Fruit fly (Drosophila melanogaster) whole organism, embryonic: ENCODE data around the gene sick.
A peak's percentile ranks its signal among the peaks of the same experiment; 100 is the strongest.

Experiments used
- ATbp ChIP-seq: fragments of 200-800 bp; sonication (Bioruptor generic); optimal IDR thresholded peaks from 2 replicates; lab custom pipeline; 2017; ENCODE audit warnings: missing biosample characterization, mild to moderate bottlenecking, missing genetic modification characterization, missing genetic modification reagents
- Aef1 ChIP-seq: fragments of 200-800 bp; sonication (Bioruptor generic); IDR thresholded peaks from 3 replicates; pipeline ENCODE4 v1.3.6; 2022; ENCODE audit warnings: missing biosample characterization, missing genetic modification characterization
- Antp ChIP-seq: fragments of 200-800 bp; sonication (Bioruptor generic); optimal IDR thresholded peaks from 3 replicates; lab custom pipeline; 2016; ENCODE audit warnings: missing biosample characterization, missing genetic modification characterization
- Asciz ChIP-seq: fragments of 200-800 bp; sonication (Bioruptor generic); optimal IDR thresholded peaks from 2 replicates; lab custom pipeline; 2017; ENCODE audit warnings: missing biosample characterization, mild to moderate bottlenecking, missing genetic modification characterization, missing genetic modification reagents
- Atf-2 ChIP-seq: fragments of 200-800 bp; sonication (Bioruptor generic); optimal IDR thresholded peaks from 2 replicates; lab custom pipeline; 2016; ENCODE audit warnings: missing biosample characterization, missing genetic modification characterization
- Bgb ChIP-seq: fragments of 200-800 bp; sonication (Bioruptor generic); IDR thresholded peaks from 2 replicates; pipeline ENCODE4 v1.3.6; 2022; ENCODE audit warnings: missing biosample characterization, missing genetic modification characterization; ENCODE audit not compliant: partially characterized antibody
- CG10979 ChIP-seq: fragments of 200-800 bp; sonication (Bioruptor generic); optimal IDR thresholded peaks from 2 replicates; lab custom pipeline; 2018; ENCODE audit warnings: missing biosample characterization, mild to moderate bottlenecking, missing genetic modification characterization, moderate library complexity
- CG11085 ChIP-seq: fragments of 200-800 bp; sonication (Bioruptor generic); IDR thresholded peaks from 2 replicates; pipeline ENCODE4 v1.3.6; 2022; ENCODE audit warnings: missing biosample characterization, missing genetic modification characterization
- CG11695 ChIP-seq: fragments of 200-800 bp; sonication (Bioruptor generic); IDR thresholded peaks from 3 replicates; pipeline ENCODE4 v1.3.6; 2022; ENCODE audit warnings: missing biosample characterization, missing genetic modification characterization
- CG1233 ChIP-seq: fragments of 200-800 bp; sonication (Bioruptor generic); optimal IDR thresholded peaks from 4 replicates; lab custom pipeline; 2018; ENCODE audit warnings: missing biosample characterization, mild to moderate bottlenecking, missing genetic modification characterization
- CG12391 ChIP-seq: fragments of 200-800 bp; sonication (Bioruptor generic); optimal IDR thresholded peaks from 3 replicates; lab custom pipeline; 2018; ENCODE audit warnings: missing biosample characterization, mild to moderate bottlenecking, missing genetic modification characterization, moderate library complexity
- CG13123 ChIP-seq: fragments of 200-800 bp; sonication (Bioruptor generic); optimal IDR thresholded peaks from 2 replicates; lab custom pipeline; 2016; ENCODE audit warnings: missing biosample characterization, missing genetic modification characterization
- CG17802 ChIP-seq: fragments of 200-800 bp; sonication (Bioruptor generic); optimal IDR thresholded peaks from 2 replicates; lab custom pipeline; 2018; ENCODE audit warnings: missing biosample characterization, mild to moderate bottlenecking, missing genetic modification characterization, moderate library complexity
- CG2199 ChIP-seq: fragments of 200-800 bp; sonication (Bioruptor generic); IDR thresholded peaks from 3 replicates; pipeline ENCODE4 v1.3.6; 2022; ENCODE audit warnings: missing biosample characterization, missing genetic modification characterization
- CG3281 ChIP-seq: fragments of 200-800 bp; sonication (Bioruptor generic); optimal IDR thresholded peaks from 3 replicates; lab custom pipeline; 2017; ENCODE audit warnings: missing biosample characterization, mild to moderate bottlenecking, missing genetic modification characterization
- CG3847 ChIP-seq: fragments of 200-800 bp; sonication (Bioruptor generic); IDR thresholded peaks from 2 replicates; pipeline ENCODE4 v1.3.6; 2022; ENCODE audit warnings: missing biosample characterization, missing genetic modification characterization
- CG42726 ChIP-seq: fragments of 200-800 bp; sonication (Bioruptor generic); IDR thresholded peaks from 2 replicates; pipeline ENCODE4 v1.3.6; 2022; ENCODE audit warnings: missing biosample characterization, missing genetic modification characterization; ENCODE audit not compliant: partially characterized antibody
- CG4328 ChIP-seq: fragments of 200-800 bp; sonication (Bioruptor generic); optimal IDR thresholded peaks from 3 replicates; lab custom pipeline; 2017; ENCODE audit warnings: missing biosample characterization, missing genetic modification reagents, missing genetic modification characterization
- CG4707 ChIP-seq: fragments of 200-800 bp; sonication (Bioruptor generic); optimal IDR thresholded peaks from 2 replicates; lab custom pipeline; 2018; ENCODE audit warnings: missing biosample characterization, mild to moderate bottlenecking, missing genetic modification characterization, moderate library complexity
- CG5245 ChIP-seq: fragments of 200-800 bp; sonication (Bioruptor generic); optimal IDR thresholded peaks from 3 replicates; lab custom pipeline; 2016; ENCODE audit warnings: missing biosample characterization, missing genetic modification characterization
- CG6254 ChIP-seq: fragments of 200-800 bp; sonication (Bioruptor generic); optimal IDR thresholded peaks from 3 replicates; lab custom pipeline; 2017; ENCODE audit warnings: mild to moderate bottlenecking, missing biosample characterization, missing genetic modification reagents, missing genetic modification characterization
- CG6854 ChIP-seq: fragments of 200-800 bp; sonication (Bioruptor generic); optimal IDR thresholded peaks from 3 replicates; lab custom pipeline; 2017; ENCODE audit warnings: missing biosample characterization, mild to moderate bottlenecking, missing genetic modification characterization
- CG7271 ChIP-seq: fragments of 200-800 bp; sonication (Bioruptor generic); optimal IDR thresholded peaks from 2 replicates; lab custom pipeline; 2018; ENCODE audit warnings: missing biosample characterization, mild to moderate bottlenecking, missing genetic modification characterization, moderate library complexity
- CG8290 ChIP-seq, 3 experiments: fragments of 200-800 bp; sonication (Bioruptor generic); optimal IDR thresholded peaks; 2 replicates each; lab custom pipeline; 2016 to 2019; ENCODE audit warnings: missing biosample characterization in 3 of 3, missing genetic modification characterization in 3 of 3, mild to moderate bottlenecking in 2 of 3, moderate library complexity in 1 of 3
- CrebB ChIP-seq: fragments of 200-800 bp; sonication (Bioruptor generic); optimal IDR thresholded peaks from 3 replicates; lab custom pipeline; 2018; ENCODE audit warnings: missing biosample characterization, mild to moderate bottlenecking, missing genetic modification characterization
- Doc3 ChIP-seq: fragments of 200-800 bp; sonication (Bioruptor generic); IDR thresholded peaks from 3 replicates; pipeline ENCODE4 v1.3.6; 2022; ENCODE audit warnings: missing biosample characterization, missing genetic modification characterization; ENCODE audit not compliant: partially characterized antibody
- Fer1 ChIP-seq: fragments of 200-800 bp; sonication (Bioruptor generic); optimal IDR thresholded peaks from 2 replicates; lab custom pipeline; 2017; ENCODE audit warnings: missing biosample characterization, mild to moderate bottlenecking, missing genetic modification characterization
- HmgZ ChIP-seq: fragments of 200-800 bp; sonication (Bioruptor generic); optimal IDR thresholded peaks from 2 replicates; lab custom pipeline; 2018; ENCODE audit warnings: missing biosample characterization, mild to moderate bottlenecking, missing genetic modification characterization
- MTF-1 ChIP-seq: fragments of 200-800 bp; sonication (Bioruptor generic); optimal IDR thresholded peaks from 2 replicates; lab custom pipeline; 2018; ENCODE audit warnings: missing biosample characterization, mild to moderate bottlenecking, missing genetic modification characterization, borderline replicate concordance
- Oli ChIP-seq: fragments of 200-800 bp; sonication (Bioruptor generic); optimal IDR thresholded peaks from 2 replicates; lab custom pipeline; 2018; ENCODE audit warnings: missing biosample characterization, mild to moderate bottlenecking, missing genetic modification characterization, moderate library complexity
- Opbp ChIP-seq: fragments of 200-800 bp; sonication (Bioruptor generic); IDR thresholded peaks from 3 replicates; pipeline ENCODE4 v1.3.6; 2022; ENCODE audit warnings: missing biosample characterization, missing genetic modification characterization; ENCODE audit not compliant: partially characterized antibody
- Optix ChIP-seq: fragments of 200-800 bp; sonication (Bioruptor generic); IDR thresholded peaks from 3 replicates; pipeline ENCODE4 v1.3.6; 2022; ENCODE audit warnings: missing biosample characterization, missing genetic modification characterization
- Ptx1 ChIP-seq: fragments of 200-800 bp; sonication (Bioruptor generic); IDR thresholded peaks from 2 replicates; pipeline ENCODE4 v1.3.6; 2022; ENCODE audit warnings: missing biosample characterization, missing genetic modification characterization
- ap ChIP-seq: fragments of 200-800 bp; sonication (Bioruptor generic); IDR thresholded peaks from 2 replicates; pipeline ENCODE4 v1.3.6; 2022; ENCODE audit warnings: missing biosample characterization, missing genetic modification characterization
- bowl ChIP-seq: fragments of 200-800 bp; sonication (Bioruptor generic); IDR thresholded peaks from 2 replicates; pipeline ENCODE4 v1.3.6; 2022; ENCODE audit warnings: missing biosample characterization, missing genetic modification characterization
- chinmo ChIP-seq: fragments of 200-800 bp; sonication (Bioruptor generic); IDR thresholded peaks from 4 replicates; pipeline ENCODE4 v1.3.6; 2022; ENCODE audit warnings: missing biosample characterization, missing genetic modification characterization; ENCODE audit not compliant: partially characterized antibody
- danr ChIP-seq: fragments of 200-800 bp; sonication (Bioruptor generic); IDR thresholded peaks from 2 replicates; pipeline ENCODE4 v1.3.6; 2022; ENCODE audit warnings: missing biosample characterization, missing genetic modification characterization
- dati ChIP-seq: fragments of 200-800 bp; sonication (Bioruptor generic); IDR thresholded peaks from 2 replicates; pipeline ENCODE4 v1.3.6; 2022; ENCODE audit warnings: missing biosample characterization, missing genetic modification characterization
- gfzf ChIP-seq: fragments of 200-800 bp; sonication (Bioruptor generic); optimal IDR thresholded peaks from 2 replicates; lab custom pipeline; 2016; ENCODE audit warnings: missing biosample characterization, mild to moderate bottlenecking, missing genetic modification characterization, moderate library complexity
- hbn ChIP-seq: fragments of 200-800 bp; sonication (Bioruptor generic); IDR thresholded peaks from 2 replicates; pipeline ENCODE4 v1.3.6; 2022; ENCODE audit warnings: missing biosample characterization, missing genetic modification characterization; ENCODE audit not compliant: partially characterized antibody
- ind ChIP-seq: fragments of 200-800 bp; sonication (Bioruptor generic); optimal IDR thresholded peaks from 3 replicates; lab custom pipeline; 2016; ENCODE audit warnings: missing biosample characterization, missing genetic modification characterization
- jigr1 ChIP-seq: fragments of 200-800 bp; sonication (Bioruptor generic); IDR thresholded peaks from 3 replicates; pipeline ENCODE4 v1.3.6; 2022; ENCODE audit warnings: missing biosample characterization, missing genetic modification characterization
- luna ChIP-seq: fragments of 200-800 bp; sonication (Bioruptor generic); optimal IDR thresholded peaks from 2 replicates; lab custom pipeline; 2016; ENCODE audit warnings: missing biosample characterization, missing genetic modification characterization
- onecut ChIP-seq: fragments of 200-800 bp; sonication (Bioruptor generic); IDR thresholded peaks from 2 replicates; pipeline ENCODE4 v1.3.6; 2022; ENCODE audit warnings: missing biosample characterization, missing genetic modification characterization
- slbo ChIP-seq: fragments of 200-800 bp; sonication (Bioruptor generic); IDR thresholded peaks from 2 replicates; pipeline ENCODE4 v1.3.6; 2022; ENCODE audit warnings: missing biosample characterization, missing genetic modification characterization
- sug ChIP-seq: fragments of 200-800 bp; optimal IDR thresholded peaks from 2 replicates; lab custom pipeline; 2019; ENCODE audit warnings: missing biosample characterization, mild to moderate bottlenecking, missing genetic modification characterization, moderate library complexity
- tap ChIP-seq: fragments of 200-800 bp; optimal IDR thresholded peaks from 3 replicates; lab custom pipeline; 2019; ENCODE audit warnings: missing biosample characterization, mild to moderate bottlenecking, missing genetic modification characterization, moderate library complexity
- twi ChIP-seq: fragments of 200-800 bp; optimal IDR thresholded peaks from 2 replicates; lab custom pipeline; 2019; ENCODE audit warnings: missing biosample characterization, mild to moderate bottlenecking, missing genetic modification characterization, moderate library complexity
- vfl ChIP-seq: fragments of 200-800 bp; sonication (Bioruptor generic); optimal IDR thresholded peaks from 2 replicates; lab custom pipeline; 2016; ENCODE audit warnings: missing biosample characterization, missing genetic modification characterization
- wek ChIP-seq: fragments of 200-800 bp; sonication (Bioruptor generic); optimal IDR thresholded peaks from 3 replicates; lab custom pipeline; 2018; ENCODE audit warnings: missing biosample characterization, mild to moderate bottlenecking, missing genetic modification characterization, moderate library complexity

The sick gene

DNA sequence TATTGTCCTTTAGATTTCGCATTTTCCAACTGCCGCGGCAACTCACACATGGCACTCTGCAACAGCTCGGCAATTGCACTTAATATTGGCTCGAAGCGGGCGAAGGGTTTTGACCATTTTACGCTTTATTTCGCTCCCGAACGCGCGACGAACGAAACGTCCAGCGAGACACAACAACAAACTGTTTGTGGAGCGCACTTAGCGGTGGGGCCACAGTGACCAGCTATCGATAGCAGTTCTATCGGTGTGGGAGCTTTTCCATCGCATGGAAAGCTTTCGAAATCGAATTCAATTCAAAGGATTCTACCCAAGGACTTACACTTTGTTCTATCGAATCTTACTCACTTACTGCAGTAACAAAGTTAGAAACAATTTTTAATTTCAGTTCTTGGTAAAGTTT, 39.4 kb upstream of the sick start, which contains the start of gene CG10631 (continued):
- TF ChIP-seq Opbp (GFP tag; lab: Robert Waterston, UW): peak; percentile 79
- TF ChIP-seq CG42726 (GFP tag; lab: Robert Waterston, UW): peak; percentile 52; the same call in 1 of the 2 replicates
- peak; percentile 53 for TF ChIP-seq Aef1 (GFP tag; lab: Robert Waterston, UW)
- no peak for TF ChIP-seq CG13123
- no peak for TF ChIP-seq gfzf (GFP tag; lab: Kevin White, UChicago)
- TF ChIP-seq Atf-2: no peak
- TF ChIP-seq luna (GFP tag; lab: Kevin White, UChicago): no peak
- TF ChIP-seq CG4328: no peak
- TF ChIP-seq CG5245 (GFP tag; lab: Kevin White, UChicago): no peak
- peak; percentile 11 for TF ChIP-seq CG3281 (GFP tag; lab: Kevin White, UChicago)
- TF ChIP-seq CG11695: no peak
- no peak for TF ChIP-seq CG6854 (GFP tag; lab: Kevin White, UChicago)
- TF ChIP-seq Doc3: peak; percentile 69
- TF ChIP-seq sug (tag; lab: Kevin White, UChicago): peak; percentile 1
- no peak for TF ChIP-seq Antp (GFP tag; lab: Kevin White, UChicago)
- no peak for TF ChIP-seq MTF-1 (GFP tag; lab: Kevin White, UChicago)
- no peak for TF ChIP-seq CG6254 (GFP tag; lab: Kevin White, UChicago)
- TF ChIP-seq ind (GFP tag; lab: Kevin White, UChicago): no peak
- TF ChIP-seq vfl (GFP tag; lab: Kevin White, UChicago): no peak
- no peak for TF ChIP-seq jigr1 (GFP tag; lab: Robert Waterston, UW)
- TF ChIP-seq CG12391 (tag; lab: Kevin White, UChicago): no peak
- TF ChIP-seq CG8290 (GFP tag; optimal IDR thresholded peaks at IDR 0.05; lab: Kevin White, UChicago): no peak
- peak in 1 of 2 experiments; percentile 64 for TF ChIP-seq CG8290 (tag; optimal IDR thresholded peaks at IDR 0.05; lab: Kevin White, UChicago)
- no peak for TF ChIP-seq twi (tag; lab: Kevin White, UChicago)
- TF ChIP-seq Ptx1 (GFP tag; lab: Robert Waterston, UW): no peak
- no peak for TF ChIP-seq wek (GFP tag; lab: Kevin White, UChicago)
- TF ChIP-seq bowl (GFP tag; lab: Robert Waterston, UW): no peak
- no peak for TF ChIP-seq CG2199 (GFP tag; lab: Robert Waterston, UW)
- TF ChIP-seq Optix (GFP tag; lab: Robert Waterston, UW): no peak
- TF ChIP-seq CG3847: 0 out of 2 replicates have a peak, but pooled peaks have one; percentile 11
- TF ChIP-seq CG17802 (tag; lab: Kevin White, UChicago): no peak
- peak; percentile 75 for TF ChIP-seq hbn (GFP tag; lab: Robert Waterston, UW)
- TF ChIP-seq ap (GFP tag; lab: Robert Waterston, UW): no peak
- no peak for TF ChIP-seq slbo (GFP tag; lab: Robert Waterston, UW)
- peak; percentile 24 for TF ChIP-seq CrebB (tag; lab: Kevin White, UChicago)
- TF ChIP-seq Oli (tag; lab: Kevin White, UChicago): no peak
- TF ChIP-seq CG1233: no peak
- TF ChIP-seq Bgb (GFP tag; lab: Robert Waterston, UW): peak; percentile 93
- no peak for TF ChIP-seq CG4707 (GFP tag; lab: Kevin White, UChicago)
- TF ChIP-seq CG7271 (tag; lab: Kevin White, UChicago): no peak
- TF ChIP-seq ATbp (GFP tag; lab: Kevin White, UChicago): no peak
- no peak for TF ChIP-seq tap (tag; lab: Kevin White, UChicago)
- TF ChIP-seq CG10979 (tag; lab: Kevin White, UChicago): no peak
- TF ChIP-seq onecut (GFP tag; lab: Robert Waterston, UW): peak; percentile 16; the same call in 1 of the 2 replicates
- TF ChIP-seq dati (GFP tag; lab: Robert Waterston, UW): no peak
- TF ChIP-seq Asciz (GFP tag; lab: Kevin White, UChicago): no peak
- TF ChIP-seq chinmo (GFP tag; lab: Robert Waterston, UW): peak; percentile 85; the same call in 2 of the 4 replicates
- peak; percentile 21 for TF ChIP-seq Fer1
- no peak for TF ChIP-seq CG11085 (GFP tag; lab: Robert Waterston, UW)
- no peak for TF ChIP-seq danr (GFP tag; lab: Robert Waterston, UW)
- peak; percentile 43 for TF ChIP-seq HmgZ (tag; lab: Kevin White, UChicago)
